Worm (Caenorhabditis elegans) whole organism, mixed stage, embryonic: ENCODE data around the gene yju-2.

Experiments used
- M03D4.4 ChIP-seq: sonication (generic microtip); optimal IDR thresholded peaks from 2 replicates; lab custom pipeline; 2017; ENCODE audit warnings: mild to moderate bottlenecking, missing genetic modification characterization, missing compliant biosample characterization
- blmp-1 ChIP-seq: fragments of 150-350 bp; optimal IDR thresholded peaks from 2 replicates; lab custom pipeline; 2014; ENCODE audit warnings: missing biosample characterization, missing genetic modification characterization
- elt-1 ChIP-seq: sonication (generic microtip); optimal IDR thresholded peaks from 2 replicates; lab custom pipeline; 2017; ENCODE audit warnings: missing genetic modification characterization, mild to moderate bottlenecking, missing compliant biosample characterization, antibody characterized with exemption, moderate library complexity, borderline replicate concordance; ENCODE audit not compliant: insufficient read depth
- hlh-1 ChIP-seq: fragments of 150-350 bp; optimal IDR thresholded peaks from 2 replicates; lab custom pipeline; 2014; ENCODE audit warnings: missing biosample characterization, missing genetic modification reagents, missing genetic modification characterization
- lin-32 ChIP-seq: fragments of 200-800 bp; sonication (Bioruptor generic); optimal IDR thresholded peaks from 2 replicates; lab custom pipeline; 2018; ENCODE audit warnings: mild to moderate bottlenecking, missing genetic modification characterization, missing compliant biosample characterization
- mep-1 ChIP-seq: fragments of 150-350 bp; optimal IDR thresholded peaks from 2 replicates; lab custom pipeline; 2017; ENCODE audit warnings: missing biosample characterization, missing genetic modification reagents, missing genetic modification characterization, inconsistent platforms
- nhr-237 ChIP-seq: fragments of 150-350 bp; optimal IDR thresholded peaks from 2 replicates; lab custom pipeline; 2014; ENCODE audit warnings: missing biosample characterization, missing genetic modification characterization
- nhr-76 ChIP-seq: sonication (generic microtip); optimal IDR thresholded peaks from 2 replicates; lab custom pipeline; 2017; ENCODE audit warnings: missing biosample characterization, missing genetic modification characterization
- ztf-11 ChIP-seq: fragments of 150-350 bp; optimal IDR thresholded peaks from 2 replicates; lab custom pipeline; 2014; ENCODE audit warnings: missing biosample characterization, missing genetic modification characterization

ce11 chrIII:7166664-7167567 is 17.2 kb upstream of the yju-2 start:
- TF ChIP-seq ztf-11 (no peak), lin-32 (no peak), mep-1 (tag; lab: Kevin White, UChicago) (no peak), M03D4.4 (no peak), elt-1 (tag; lab: Kevin White, UChicago) (no peak), blmp-1 (tag; lab: Kevin White, UChicago) (no peak), nhr-76 (tag; lab: Kevin White, UChicago) (no peak), nhr-237 (tag; lab: Kevin White, UChicago) (peak; percentile 6), hlh-1 (tag; lab: Kevin White, UChicago) (no peak)
